Worm (Caenorhabditis elegans) whole organism, early embryonic: Measurements from ENCODE around the gene str-161.

Experiments
- B0310.2 ChIP-seq: sonication (generic microtip); optimal IDR thresholded peaks from 2 replicates; lab custom pipeline; 2016; ENCODE audit warnings: mild to moderate bottlenecking, missing genetic modification characterization, missing compliant biosample characterization
- ama-1 ChIP-seq: fragments of 150-350 bp; optimal IDR thresholded peaks from 2 replicates; lab custom pipeline; 2014
- ceh-36 ChIP-seq: sonication (generic microtip); optimal IDR thresholded peaks from 2 replicates; lab custom pipeline; 2016; ENCODE audit warnings: missing genetic modification characterization, inconsistent platforms, missing compliant biosample characterization
- flt-1 ChIP-seq: fragments of 200-800 bp; sonication (Bioruptor generic); IDR thresholded peaks from 2 replicates; pipeline ENCODE4 v1.3.6; 2022; ENCODE audit warnings: missing genetic modification characterization, missing compliant biosample characterization
- hmbx-1 ChIP-seq: sonication (generic microtip); optimal IDR thresholded peaks from 2 replicates; lab custom pipeline; 2016; ENCODE audit warnings: mild to moderate bottlenecking, missing genetic modification characterization, missing compliant biosample characterization
- hnd-1 ChIP-seq: sonication (generic microtip); optimal IDR thresholded peaks from 2 replicates; lab custom pipeline; 2016; ENCODE audit warnings: missing genetic modification characterization, missing compliant biosample characterization
- tbx-11 ChIP-seq: fragments of 200-800 bp; sonication (Bioruptor generic); IDR thresholded peaks from 2 replicates; pipeline ENCODE4 v1.3.6; 2022; ENCODE audit warnings: missing genetic modification characterization, missing compliant biosample characterization

DNA sequence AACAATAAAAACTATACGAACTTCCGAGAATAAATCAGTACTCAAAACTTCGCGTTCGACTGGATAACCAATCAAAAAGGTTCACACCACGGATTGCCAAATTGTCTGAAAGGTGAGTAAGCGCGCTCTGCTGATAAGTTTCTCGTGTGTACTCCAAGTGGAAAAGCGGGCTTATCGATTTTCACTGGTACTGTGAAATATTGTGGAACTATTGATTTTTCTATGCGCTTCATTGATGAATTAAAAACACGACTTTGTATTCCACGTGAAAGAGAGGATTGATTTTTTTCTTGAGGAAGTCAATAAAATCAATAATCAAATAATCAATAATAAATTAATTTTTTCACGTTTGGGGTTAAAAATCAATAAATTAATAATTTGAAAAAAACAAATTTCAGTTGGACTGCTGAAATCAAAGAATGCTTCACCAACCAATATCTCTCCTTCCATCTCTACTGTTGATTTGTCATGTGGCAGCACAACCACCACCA, 1.8 kb upstream of the str-161 start, which contains the start of gene T08B6.4:
- TF ChIP-seq ama-1 (lab: Kevin White, UChicago) (no peak), tbx-11 (no peak), hmbx-1 (tag; lab: Kevin White, UChicago) (no peak), hnd-1 (no peak), B0310.2 (tag; lab: Kevin White, UChicago) (no peak), flt-1 (no peak), ceh-36 (tag; lab: Kevin White, UChicago) (no peak)
